Worm (Caenorhabditis elegans) whole organism, L4 larva: ENCODE data around the gene H41C03.2.

Source experiments
- F49E8.2 ChIP-seq: sonication (generic microtip); optimal IDR thresholded peaks from 2 replicates; lab custom pipeline; 2016; ENCODE audit warnings: missing compliant biosample characterization, mild to moderate bottlenecking, missing genetic modification characterization, borderline replicate concordance
- ama-1 ChIP-seq: fragments of 150-350 bp; optimal IDR thresholded peaks from 2 replicates; lab custom pipeline; 2014; ENCODE audit warnings: inconsistent platforms, mixed read lengths
- dmd-6 ChIP-seq: fragments of 200-800 bp; sonication (Bioruptor generic); IDR thresholded peaks from 2 replicates; pipeline ENCODE4 v1.3.6; 2022; ENCODE audit warnings: missing genetic modification reagents, missing genetic modification characterization, missing compliant biosample characterization
- dve-1 ChIP-seq: sonication (generic microtip); optimal IDR thresholded peaks from 2 replicates; lab custom pipeline; 2017; ENCODE audit warnings: antibody characterized with exemption, mild to moderate bottlenecking, missing genetic modification characterization, missing compliant biosample characterization; ENCODE audit not compliant: insufficient read depth
- mdl-1 ChIP-seq, 2 experiments: fragments of 150-350 bp in 1 of 2; sonication (generic microtip) in 1 of 2; optimal IDR thresholded peaks; 2 replicates each; lab custom pipeline; 2014 to 2017; ENCODE audit warnings: missing biosample characterization in 2 of 2, missing genetic modification characterization in 2 of 2
- pha-4 ChIP-seq, 2 experiments: fragments of 150-350 bp in 1 of 2; fragments of 200-800 bp in 1 of 2; sonication (Bioruptor generic) in 1 of 2; IDR thresholded peaks in 1 of 2; optimal IDR thresholded peaks in 1 of 2; 2 replicates each; pipeline versions ENCODE4 v1.3.6 to Lab custom; 2014 to 2022; ENCODE audit warnings: missing genetic modification characterization in 2 of 2, missing genetic modification reagents in 2 of 2, missing biosample characterization in 1 of 2, missing compliant biosample characterization in 1 of 2
- vab-7 ChIP-seq: fragments of 200-800 bp; sonication (Bioruptor generic); IDR thresholded peaks from 2 replicates; pipeline ENCODE4 v1.3.6; 2022; ENCODE audit warnings: missing genetic modification reagents, missing genetic modification characterization, missing compliant biosample characterization
- zag-1 ChIP-seq: fragments of 150-350 bp; optimal IDR thresholded peaks from 2 replicates; lab custom pipeline; 2014; ENCODE audit warnings: missing biosample characterization, missing genetic modification characterization
- ztf-11 ChIP-seq: fragments of 150-350 bp; optimal IDR thresholded peaks from 2 replicates; lab custom pipeline; 2014; ENCODE audit warnings: missing biosample characterization, missing genetic modification characterization

- TF ChIP-seq ztf-11 (tag; lab: Kevin White, UChicago) (no peak), zag-1 (tag; lab: Kevin White, UChicago) (no peak), dmd-6 (GFP tag; lab: Robert Waterston, UW) (peak; percentile 46), pha-4 (GFP tag; IDR thresholded peaks at IDR 0.05; lab: Robert Waterston, UW) (no peak), pha-4 (tag; optimal IDR thresholded peaks at IDR 0.05; lab: Kevin White, UChicago) (no peak), F49E8.2 (tag; lab: Kevin White, UChicago) (no peak), vab-7 (no peak), ama-1 (lab: Kevin White, UChicago) (no peak), mdl-1 (tag; optimal IDR thresholded peaks at IDR 0.05; lab: Kevin White, UChicago) (peak in 1 of 2 experiments; percentile 3), dve-1 (peak; percentile 4)
Observed at ce11 chrII:5805303-5805702, 46.6 kb downstream of the H41C03.2 start, which contains the start of gene K05F1.10.
